Fruit fly (Drosophila melanogaster) whole organism, embryonic: ENCODE results near the gene Aatf.
A peak's percentile ranks its signal among the peaks of the same experiment; 100 is the strongest.

Source experiments
- ATbp ChIP-seq: fragments of 200-800 bp; sonication (Bioruptor generic); optimal IDR thresholded peaks from 2 replicates; lab custom pipeline; 2017; ENCODE audit warnings: missing biosample characterization, mild to moderate bottlenecking, missing genetic modification characterization, missing genetic modification reagents
- Ada2b ChIP-seq: fragments of 200-800 bp; sonication (Bioruptor generic); IDR thresholded peaks from 2 replicates; pipeline ENCODE4 v1.3.6; 2022; ENCODE audit warnings: missing biosample characterization, missing genetic modification characterization
- Asciz ChIP-seq: fragments of 200-800 bp; sonication (Bioruptor generic); optimal IDR thresholded peaks from 2 replicates; lab custom pipeline; 2017; ENCODE audit warnings: missing biosample characterization, mild to moderate bottlenecking, missing genetic modification characterization, missing genetic modification reagents
- B-H2 ChIP-seq: fragments of 200-800 bp; sonication (Bioruptor generic); optimal IDR thresholded peaks from 2 replicates; lab custom pipeline; 2018; ENCODE audit warnings: missing biosample characterization, mild to moderate bottlenecking, missing genetic modification characterization
- Blimp-1 ChIP-seq: fragments of 200-800 bp; sonication (Bioruptor generic); optimal IDR thresholded peaks from 3 replicates; lab custom pipeline; 2018; ENCODE audit warnings: missing biosample characterization, missing genetic modification characterization, mild to moderate bottlenecking, moderate library complexity, missing genetic modification reagents
- CG15479 ChIP-seq: fragments of 200-800 bp; sonication (Bioruptor generic); optimal IDR thresholded peaks from 3 replicates; lab custom pipeline; 2019; ENCODE audit warnings: missing biosample characterization, mild to moderate bottlenecking, missing genetic modification characterization, moderate library complexity
- CG1603 ChIP-seq: fragments of 200-800 bp; sonication (Bioruptor generic); optimal IDR thresholded peaks from 2 replicates; lab custom pipeline; 2019; ENCODE audit warnings: missing biosample characterization, mild to moderate bottlenecking, missing genetic modification characterization, moderate library complexity
- CG16863 ChIP-seq: fragments of 200-800 bp; sonication (Bioruptor generic); optimal IDR thresholded peaks from 3 replicates; lab custom pipeline; 2016; ENCODE audit warnings: missing biosample characterization, missing genetic modification characterization
- CG17568 ChIP-seq: fragments of 200-800 bp; sonication (Bioruptor generic); optimal IDR thresholded peaks from 2 replicates; lab custom pipeline; 2018; ENCODE audit warnings: missing biosample characterization, mild to moderate bottlenecking, missing genetic modification characterization, moderate library complexity
- CG18764 ChIP-seq: fragments of 200-800 bp; sonication (Bioruptor generic); optimal IDR thresholded peaks from 3 replicates; lab custom pipeline; 2016; ENCODE audit warnings: missing biosample characterization, missing genetic modification characterization
- CG30020 ChIP-seq: fragments of 200-800 bp; optimal IDR thresholded peaks from 2 replicates; lab custom pipeline; 2019; ENCODE audit warnings: missing biosample characterization, mild to moderate bottlenecking, missing genetic modification characterization, moderate library complexity
- CG32767 ChIP-seq: fragments of 200-800 bp; sonication (Bioruptor generic); IDR thresholded peaks from 2 replicates; pipeline ENCODE4 v1.3.6; 2022; ENCODE audit warnings: missing biosample characterization, missing genetic modification characterization
- CG43689 ChIP-seq: fragments of 200-800 bp; sonication (Bioruptor generic); IDR thresholded peaks from 2 replicates; pipeline ENCODE4 v1.3.6; 2022; ENCODE audit warnings: missing biosample characterization, missing genetic modification characterization
- CG4820 ChIP-seq: fragments of 200-800 bp; sonication (Bioruptor generic); optimal IDR thresholded peaks from 3 replicates; lab custom pipeline; 2016; ENCODE audit warnings: missing biosample characterization, missing genetic modification characterization
- CG7357 ChIP-seq: fragments of 200-800 bp; sonication (Bioruptor generic); IDR thresholded peaks from 3 replicates; pipeline ENCODE4 v1.3.6; 2022; ENCODE audit warnings: missing biosample characterization, missing genetic modification characterization
- CG7963 ChIP-seq: fragments of 200-800 bp; sonication (Bioruptor generic); IDR thresholded peaks from 3 replicates; pipeline ENCODE4 v1.3.6; 2022; ENCODE audit warnings: missing biosample characterization, missing genetic modification characterization; ENCODE audit not compliant: partially characterized antibody
- CG8281 ChIP-seq: fragments of 200-800 bp; sonication (Bioruptor generic); optimal IDR thresholded peaks from 2 replicates; lab custom pipeline; 2018; ENCODE audit warnings: missing biosample characterization, mild to moderate bottlenecking, missing genetic modification characterization, moderate library complexity
- CG9932 ChIP-seq: fragments of 200-800 bp; sonication (Bioruptor generic); IDR thresholded peaks from 2 replicates; pipeline ENCODE4 v1.3.6; 2022; ENCODE audit warnings: missing biosample characterization, missing genetic modification characterization
- CHES-1-like ChIP-seq: fragments of 200-800 bp; sonication (Bioruptor generic); optimal IDR thresholded peaks from 2 replicates; lab custom pipeline; 2016; ENCODE audit warnings: missing biosample characterization, missing genetic modification characterization
- D19A ChIP-seq: fragments of 200-800 bp; optimal IDR thresholded peaks from 3 replicates; lab custom pipeline; 2019; ENCODE audit warnings: missing biosample characterization, mild to moderate bottlenecking, missing genetic modification characterization, moderate library complexity
- Elba2 ChIP-seq: fragments of 200-800 bp; sonication (Bioruptor generic); optimal IDR thresholded peaks from 3 replicates; lab custom pipeline; 2016; ENCODE audit warnings: missing biosample characterization, missing genetic modification characterization
- HLHmδ ChIP-seq: fragments of 200-800 bp; sonication (Bioruptor generic); optimal IDR thresholded peaks from 2 replicates; lab custom pipeline; 2018; ENCODE audit warnings: missing biosample characterization, mild to moderate bottlenecking, missing genetic modification characterization, moderate library complexity
- Hey ChIP-seq: fragments of 200-800 bp; sonication (Bioruptor generic); optimal IDR thresholded peaks from 3 replicates; lab custom pipeline; 2018; ENCODE audit warnings: missing biosample characterization, mild to moderate bottlenecking, missing genetic modification characterization
- Hr3 ChIP-seq: fragments of 200-800 bp; sonication (Bioruptor generic); optimal IDR thresholded peaks from 3 replicates; lab custom pipeline; 2016; ENCODE audit warnings: missing biosample characterization, missing genetic modification characterization
- Hr39 ChIP-seq: fragments of >200 bp; optimal IDR thresholded peaks from 2 replicates; lab custom pipeline; 2017
- Mad ChIP-seq: fragments of 200-800 bp; sonication (Bioruptor generic); optimal IDR thresholded peaks from 2 replicates; lab custom pipeline; 2016; ENCODE audit warnings: missing biosample characterization, missing genetic modification characterization
- Med ChIP-seq: fragments of 200-800 bp; sonication (Bioruptor generic); peaks from one replicate; lab custom pipeline; 2016; ENCODE audit warnings: missing biosample characterization, missing genetic modification characterization, mild to moderate bottlenecking, inconsistent platforms, moderate library complexity
- Mrtf ChIP-seq: fragments of 200-800 bp; sonication (Bioruptor generic); IDR thresholded peaks from 3 replicates; pipeline ENCODE4 v1.3.6; 2022; ENCODE audit warnings: missing biosample characterization, missing genetic modification characterization
- Neu2 ChIP-seq: fragments of 200-800 bp; sonication (Bioruptor generic); optimal IDR thresholded peaks from 3 replicates; lab custom pipeline; 2016; ENCODE audit warnings: missing biosample characterization, missing genetic modification characterization, borderline replicate concordance
- NfI ChIP-seq: fragments of 200-800 bp; sonication (Bioruptor generic); optimal IDR thresholded peaks from 3 replicates; lab custom pipeline; 2018; ENCODE audit warnings: missing biosample characterization, mild to moderate bottlenecking, missing genetic modification characterization, moderate library complexity
- Opbp ChIP-seq: fragments of 200-800 bp; sonication (Bioruptor generic); IDR thresholded peaks from 3 replicates; pipeline ENCODE4 v1.3.6; 2022; ENCODE audit warnings: missing biosample characterization, missing genetic modification characterization; ENCODE audit not compliant: partially characterized antibody
- Scr ChIP-seq: fragments of 200-800 bp; sonication (Bioruptor generic); IDR thresholded peaks from 2 replicates; pipeline ENCODE4 v1.3.6; 2022; ENCODE audit warnings: missing biosample characterization, missing genetic modification characterization; ENCODE audit not compliant: partially characterized antibody
- Sry-β ChIP-seq: fragments of 200-800 bp; sonication (Bioruptor generic); optimal IDR thresholded peaks from 2 replicates; lab custom pipeline; 2018; ENCODE audit warnings: missing biosample characterization, mild to moderate bottlenecking, missing genetic modification characterization, moderate library complexity
- Sry-δ ChIP-seq: fragments of 200-800 bp; sonication (Bioruptor generic); optimal IDR thresholded peaks from 2 replicates; lab custom pipeline; 2016; ENCODE audit warnings: missing biosample characterization, missing genetic modification characterization
- Ssrp ChIP-seq: fragments of 200-800 bp; sonication (Bioruptor generic); optimal IDR thresholded peaks from 2 replicates; lab custom pipeline; 2018; ENCODE audit warnings: missing biosample characterization, mild to moderate bottlenecking, missing genetic modification characterization, moderate library complexity
- abd-A ChIP-seq: fragments of 200-800 bp; sonication (Bioruptor generic); optimal IDR thresholded peaks from 3 replicates; lab custom pipeline; 2019; ENCODE audit warnings: missing biosample characterization, mild to moderate bottlenecking, missing genetic modification characterization, moderate library complexity
- chm ChIP-seq: fragments of 200-800 bp; sonication (Bioruptor generic); IDR thresholded peaks from 2 replicates; pipeline ENCODE4 v1.3.6; 2022; ENCODE audit warnings: missing biosample characterization, missing genetic modification characterization
- en ChIP-seq: fragments of 200-800 bp; sonication (Bioruptor generic); optimal IDR thresholded peaks from 2 replicates; lab custom pipeline; 2016; ENCODE audit warnings: missing biosample characterization, missing genetic modification characterization
- esg ChIP-seq: fragments of 200-800 bp; sonication (Bioruptor generic); conservative IDR thresholded peaks from 2 replicates; pipeline ENCODE4 v1.3.6; 2022; ENCODE audit warnings: missing biosample characterization, missing genetic modification characterization
- hkb ChIP-seq, 2 experiments: fragments of 200-800 bp in 1 of 2; fragments of >200 bp in 1 of 2; sonication (Bioruptor generic) in 1 of 2; IDR thresholded peaks in 1 of 2; optimal IDR thresholded peaks in 1 of 2; 2 replicates each; pipeline versions ENCODE4 v1.3.6 to Lab custom; 2017 to 2022; ENCODE audit warnings: missing biosample characterization in 1 of 2, missing genetic modification characterization in 1 of 2
- hth ChIP-seq: fragments of >200 bp; optimal IDR thresholded peaks from 2 replicates; lab custom pipeline; 2017; ENCODE audit warnings: inconsistent platforms
- mirr ChIP-seq: fragments of 200-800 bp; sonication (Bioruptor generic); optimal IDR thresholded peaks from 3 replicates; lab custom pipeline; 2018; ENCODE audit warnings: missing biosample characterization, mild to moderate bottlenecking, missing genetic modification characterization
- peb ChIP-seq: fragments of 200-800 bp; sonication (Bioruptor generic); IDR thresholded peaks from 2 replicates; pipeline ENCODE4 v1.3.6; 2022; ENCODE audit warnings: missing biosample characterization, missing genetic modification characterization
- pzg ChIP-seq: fragments of 200-800 bp; sonication (Bioruptor generic); optimal IDR thresholded peaks from 3 replicates; lab custom pipeline; 2018; ENCODE audit warnings: missing biosample characterization, mild to moderate bottlenecking, missing genetic modification characterization, moderate library complexity
- run ChIP-seq: fragments of 200-800 bp; sonication (Bioruptor generic); optimal IDR thresholded peaks from 3 replicates; lab custom pipeline; 2018; ENCODE audit warnings: missing biosample characterization, mild to moderate bottlenecking, missing genetic modification characterization
- salm ChIP-seq: fragments of 200-800 bp; sonication (Bioruptor generic); optimal IDR thresholded peaks from 2 replicates; lab custom pipeline; 2018; ENCODE audit warnings: missing biosample characterization, mild to moderate bottlenecking, missing genetic modification characterization
- scrt ChIP-seq: fragments of 200-800 bp; sonication (Bioruptor generic); optimal IDR thresholded peaks from 2 replicates; lab custom pipeline; 2018; ENCODE audit warnings: missing biosample characterization, mild to moderate bottlenecking, missing genetic modification characterization, moderate library complexity
- sima ChIP-seq: fragments of 200-800 bp; sonication (Bioruptor generic); optimal IDR thresholded peaks from 2 replicates; lab custom pipeline; 2016; ENCODE audit warnings: missing biosample characterization, missing genetic modification characterization
- ssp ChIP-seq: fragments of 200-800 bp; sonication (Bioruptor generic); IDR thresholded peaks from 2 replicates; pipeline ENCODE4 v1.3.6; 2022; ENCODE audit warnings: missing biosample characterization, missing genetic modification characterization
- unpg ChIP-seq: fragments of 200-800 bp; sonication (Bioruptor generic); optimal IDR thresholded peaks from 3 replicates; lab custom pipeline; 2018; ENCODE audit warnings: missing biosample characterization, mild to moderate bottlenecking, missing genetic modification characterization, moderate library complexity
- wdn ChIP-seq: fragments of 200-800 bp; sonication (Bioruptor generic); IDR thresholded peaks from 2 replicates; pipeline ENCODE4 v1.3.6; 2022; ENCODE audit warnings: missing biosample characterization, missing genetic modification characterization

Gene Aatf

DNA sequence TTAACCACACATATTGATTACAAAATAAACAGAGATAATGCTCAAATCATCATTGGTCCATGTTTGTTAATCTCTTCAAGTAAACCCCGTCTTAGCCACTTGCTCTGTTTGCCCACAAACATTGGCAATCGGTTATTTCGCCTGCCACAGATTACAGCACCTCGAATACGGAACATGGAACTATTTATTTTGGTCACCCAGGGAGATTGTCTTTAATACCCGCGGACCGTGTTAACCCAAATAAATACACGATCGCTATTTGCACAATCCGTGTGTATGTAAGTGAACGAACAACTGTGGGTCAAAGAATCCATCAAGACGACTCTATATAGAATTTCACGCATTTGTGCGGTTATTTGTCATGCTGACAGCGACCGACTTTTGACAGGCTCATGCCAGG lies 16.7 kb upstream of the Aatf start (continued):
- TF ChIP-seq CG17568 (peak; percentile 67), Mad (GFP tag; lab: Kevin White, UChicago) (no peak), CG1603 (tag; lab: Kevin White, UChicago) (peak; percentile 70), ATbp (GFP tag; lab: Kevin White, UChicago) (peak; percentile 48), Neu2 (GFP tag; lab: Kevin White, UChicago) (peak; percentile 52), esg (no peak), CG15479 (peak; percentile 91), D19A (no peak), hth (lab: Kevin White, UChicago) (no peak), unpg (GFP tag; lab: Kevin White, UChicago) (peak; percentile 7), peb (GFP tag; lab: Robert Waterston, UW) (no peak), CHES-1-like (no peak), CG7963 (GFP tag; lab: Robert Waterston, UW) (no peak), Scr (GFP tag; lab: Robert Waterston, UW) (no peak), Asciz (GFP tag; lab: Kevin White, UChicago) (peak; percentile 36), Hr3 (GFP tag; lab: Kevin White, UChicago) (no peak), B-H2 (GFP tag; lab: Kevin White, UChicago) (no peak), CG7357 (GFP tag; lab: Robert Waterston, UW) (no peak), sima (GFP tag; lab: Kevin White, UChicago) (no peak), Sry-δ (no peak), Opbp (no peak), Blimp-1 (GFP tag; lab: Kevin White, UChicago) (no peak), CG9932 (GFP tag; lab: Robert Waterston, UW) (no peak), Med (GFP tag; lab: Kevin White, UChicago) (peak; percentile 84), Hey (tag; lab: Kevin White, UChicago) (no peak), hkb (optimal IDR thresholded peaks at IDR 0.05; lab: Kevin White, UChicago) (no peak), hkb (GFP tag; IDR thresholded peaks at IDR 0.05; lab: Robert Waterston, UW) (0 out of 2 replicates have a peak, but pooled peaks have one; percentile 22), CG18764 (no peak), run (peak; percentile 30), CG4820 (GFP tag; lab: Kevin White, UChicago) (no peak), CG43689 (no peak), Mrtf (no peak), Ssrp (no peak), mirr (GFP tag; lab: Kevin White, UChicago) (peak; percentile 50), pzg (GFP tag; lab: Kevin White, UChicago) (no peak), CG8281 (tag; lab: Kevin White, UChicago) (peak; percentile 9), Sry-β (GFP tag; lab: Kevin White, UChicago) (no peak), Elba2 (GFP tag; lab: Kevin White, UChicago) (no peak), scrt (no peak), NfI (GFP tag; lab: Kevin White, UChicago) (no peak), salm (tag; lab: Kevin White, UChicago) (no peak), HLHmδ (GFP tag; lab: Kevin White, UChicago) (peak; percentile 2), abd-A (tag; lab: Kevin White, UChicago) (no peak), ssp (GFP tag; lab: Robert Waterston, UW) (no peak), CG30020 (no peak), CG32767 (GFP tag; lab: Robert Waterston, UW) (no peak), chm (GFP tag; lab: Robert Waterston, UW) (0 out of 2 replicates have a peak, but pooled peaks have one; percentile 7), wdn (GFP tag; lab: Robert Waterston, UW) (no peak), Ada2b (GFP tag; lab: Robert Waterston, UW) (no peak), CG16863 (GFP tag; lab: Kevin White, UChicago) (peak; percentile 21), Hr39 (lab: Kevin White, UChicago) (no peak), en (peak; percentile 30)
